Fruit fly (Drosophila melanogaster): ENCODE measurements around the gene CG31559.

The CG31559 gene

DNA sequence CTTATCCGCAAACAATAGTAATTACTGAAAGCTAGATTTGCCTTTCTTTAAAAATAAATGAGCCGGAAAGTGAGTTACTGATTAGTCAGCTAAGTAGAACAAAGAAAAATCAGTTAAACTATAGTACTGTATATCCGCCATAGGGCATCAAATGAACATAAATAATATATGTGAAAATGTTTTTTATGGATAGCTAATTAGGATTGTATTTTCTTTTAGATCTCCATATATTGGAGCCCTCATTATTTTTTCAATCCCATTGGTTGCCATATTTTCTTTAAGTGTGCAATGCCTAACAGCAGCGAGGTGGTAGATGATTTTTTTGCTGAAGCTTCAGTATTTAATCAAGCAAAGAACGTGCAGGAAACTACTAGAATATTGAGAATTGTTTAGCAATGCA, 49.2 kb downstream of the CG31559 start, which contains the start of gene Obp83cd (continued):
- TF ChIP-seq salr (GFP tag; optimal IDR thresholded peaks at IDR 0.05): peak in 1 of 2 experiments; percentile 5
- TF ChIP-seq dac (GFP tag; optimal IDR thresholded peaks at IDR 0.05): no peak
- peak; percentile 32 for TF ChIP-seq Ets96B (tag; optimal IDR thresholded peaks at IDR 0.05)
- TF ChIP-seq CG10669 (GFP tag; optimal IDR thresholded peaks at IDR 0.05): peak; percentile 42
- TF ChIP-seq eg (GFP tag; IDR thresholded peaks at IDR 0.05): peak; percentile 66; the same call in 2 of the 3 replicates
- no peak for TF ChIP-seq fkh (GFP tag; optimal IDR thresholded peaks at IDR 0.05)
- TF ChIP-seq CG8319 (GFP tag; optimal IDR thresholded peaks at IDR 0.05): no peak
- TF ChIP-seq Sox102F (GFP tag; optimal IDR thresholded peaks at IDR 0.05): no peak
- TF ChIP-seq CG11294 (GFP tag; IDR thresholded peaks at IDR 0.05): 0 out of 2 replicates have a peak, but pooled peaks have one; percentile 24
- TF ChIP-seq fd59A (GFP tag; optimal IDR thresholded peaks at IDR 0.05): no peak

DNA sequence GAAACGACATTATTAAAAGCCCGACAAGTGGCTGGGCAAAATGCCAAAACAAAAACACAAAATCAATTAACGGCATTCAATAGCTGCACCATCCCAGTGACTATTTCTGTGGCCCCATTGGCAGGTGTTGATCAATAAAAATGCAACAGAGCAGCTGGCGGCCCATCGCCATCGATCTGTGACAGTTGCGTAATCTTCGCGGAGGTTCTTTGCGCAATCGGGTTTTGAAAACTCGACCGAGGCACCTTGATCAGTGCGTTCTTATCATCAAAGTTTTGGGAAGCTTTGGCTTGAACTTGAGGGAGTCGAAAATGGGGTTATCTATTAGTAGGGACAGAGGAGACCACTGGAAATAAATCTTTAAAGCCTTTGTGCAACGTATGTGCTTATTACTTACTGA, 49.7 kb downstream of the CG31559 start:
- TF ChIP-seq esn (GFP tag; optimal IDR thresholded peaks at IDR 0.05) (no peak), fd85E (GFP tag; optimal IDR thresholded peaks at IDR 0.05) (no peak), Eip93F (GFP tag; optimal IDR thresholded peaks at IDR 0.05) (no peak), CG9139 (GFP tag; optimal IDR thresholded peaks at IDR 0.05) (no peak), CG10631 (GFP tag; optimal IDR thresholded peaks at IDR 0.05) (no peak), topi (GFP tag; optimal IDR thresholded peaks at IDR 0.05) (no peak), CG8632 (GFP tag; optimal IDR thresholded peaks at IDR 0.05) (no peak), Ets96B (tag; optimal IDR thresholded peaks at IDR 0.05) (no peak), Sox14 (GFP tag; optimal IDR thresholded peaks at IDR 0.05) (no peak), CG8119 (GFP tag; IDR thresholded peaks at IDR 0.05) (no peak), Hr39 (GFP tag; optimal IDR thresholded peaks at IDR 0.05) (no peak), lz (GFP tag; optimal IDR thresholded peaks at IDR 0.05) (no peak), Eip78C (GFP tag) (no peak), CG15336 (GFP tag; IDR thresholded peaks at IDR 0.05) (no peak), CG6854 (GFP tag; optimal IDR thresholded peaks at IDR 0.05) (no peak), spab (GFP tag; optimal IDR thresholded peaks at IDR 0.05) (no peak), CG3919 (GFP tag; optimal IDR thresholded peaks at IDR 0.05) (no peak)

DNA sequence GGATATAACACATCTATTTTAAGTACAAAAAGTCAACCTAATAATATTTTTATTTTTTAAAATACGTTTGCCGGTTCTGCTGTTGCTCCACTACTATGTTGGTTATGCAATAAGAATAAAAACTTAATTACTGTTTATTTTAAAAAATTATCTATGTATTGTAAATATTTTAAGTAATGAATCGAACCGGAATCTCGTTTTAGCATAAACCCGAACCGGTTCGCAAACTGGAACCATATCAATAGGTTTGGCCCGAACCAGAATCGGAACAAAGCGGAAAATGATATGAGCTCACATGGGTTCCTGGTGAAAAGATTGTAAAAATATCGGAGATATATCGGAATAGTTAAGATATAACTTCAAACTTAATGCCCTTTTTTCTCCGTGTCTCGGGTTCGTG, 50.3 kb downstream of the CG31559 start:
- TF ChIP-seq CG9139 (GFP tag; optimal IDR thresholded peaks at IDR 0.05) (no peak), CG3032 (tag; optimal IDR thresholded peaks at IDR 0.05) (peak; percentile 54), CG8319 (GFP tag; optimal IDR thresholded peaks at IDR 0.05) (peak; percentile 20), CG10669 (GFP tag; optimal IDR thresholded peaks at IDR 0.05) (peak; percentile 20), esn (GFP tag; optimal IDR thresholded peaks at IDR 0.05) (peak; percentile 58), Smox (GFP tag; optimal IDR thresholded peaks at IDR 0.05) (peak; percentile 12), Sox15 (GFP tag; optimal IDR thresholded peaks at IDR 0.05) (peak; percentile 16), achi (GFP tag; optimal IDR thresholded peaks at IDR 0.05) (peak; percentile 43), CG3919 (GFP tag; optimal IDR thresholded peaks at IDR 0.05) (peak; percentile 40), CG6163 (GFP tag; IDR thresholded peaks at IDR 0.05) (peak; percentile 43; the same call in 1 of the 3 replicates), CG10631 (GFP tag; optimal IDR thresholded peaks at IDR 0.05) (peak; percentile 52), CG16779 (tag; optimal IDR thresholded peaks at IDR 0.05) (no peak), fkh (GFP tag; optimal IDR thresholded peaks at IDR 0.05) (no peak), net (GFP tag; optimal IDR thresholded peaks at IDR 0.05) (no peak), CG11294 (GFP tag; IDR thresholded peaks at IDR 0.05) (no peak), fd59A (GFP tag; optimal IDR thresholded peaks at IDR 0.05) (peak; percentile 57), CG8632 (GFP tag; optimal IDR thresholded peaks at IDR 0.05) (peak; percentile 61), CG6792 (GFP tag; optimal IDR thresholded peaks at IDR 0.05) (peak; percentile 27), CG6808 (GFP tag; optimal IDR thresholded peaks at IDR 0.05) (peak; percentile 67), OdsH (GFP tag; optimal IDR thresholded peaks at IDR 0.05) (peak; percentile 62), CG4318 (GFP tag; optimal IDR thresholded peaks at IDR 0.05) (peak; percentile 57), Eip78C (GFP tag) (peak; percentile 76), lz (GFP tag; optimal IDR thresholded peaks at IDR 0.05) (peak; percentile 17), acj6 (GFP tag; optimal IDR thresholded peaks at IDR 0.05) (peak; percentile 35), Hr4 (GFP tag; optimal IDR thresholded peaks at IDR 0.05) (peak; percentile 23), cyc (GFP tag; optimal IDR thresholded peaks at IDR 0.05) (no peak), Met (GFP tag; optimal IDR thresholded peaks at IDR 0.05) (peak; percentile 15), CG32006 (GFP tag; optimal IDR thresholded peaks at IDR 0.05) (peak; percentile 83), ss (GFP tag; optimal IDR thresholded peaks at IDR 0.05) (peak in 1 of 2 experiments; percentile 43), dac (GFP tag; optimal IDR thresholded peaks at IDR 0.05) (peak; percentile 50), topi (GFP tag; optimal IDR thresholded peaks at IDR 0.05) (peak; percentile 40), Sox14 (GFP tag; optimal IDR thresholded peaks at IDR 0.05) (peak; percentile 33), Sox102F (GFP tag; optimal IDR thresholded peaks at IDR 0.05) (peak; percentile 4), CG1621 (tag; optimal IDR thresholded peaks at IDR 0.05) (no peak), CG11762 (GFP tag; optimal IDR thresholded peaks at IDR 0.05; ENCODE audit: insufficient read depth) (no peak), CG7368 (GFP tag; optimal IDR thresholded peaks at IDR 0.05) (no peak)
